Worm (Caenorhabditis elegans) whole organism, young adult: Measurements from ENCODE around the gene nlp-28.

ENCODE experiments used
- B0261.1 ChIP-seq: sonication (generic microtip); optimal IDR thresholded peaks from 2 replicates; lab custom pipeline; 2016; ENCODE audit warnings: mild to moderate bottlenecking, missing genetic modification characterization, moderate library complexity, missing compliant biosample characterization
- B0336.3 ChIP-seq: fragments of 200-800 bp; sonication (Bioruptor generic); IDR thresholded peaks from 2 replicates; pipeline ENCODE4 v1.3.6; 2022; ENCODE audit warnings: missing genetic modification characterization, missing compliant biosample characterization
- D2030.7 ChIP-seq: fragments of 200-800 bp; sonication (Bioruptor generic); IDR thresholded peaks from 2 replicates; pipeline ENCODE4 v1.3.6; 2022; ENCODE audit warnings: missing genetic modification reagents, missing genetic modification characterization, missing compliant biosample characterization
- F10E7.11 ChIP-seq: sonication (generic microtip); optimal IDR thresholded peaks from 2 replicates; lab custom pipeline; 2017; ENCODE audit warnings: mild to moderate bottlenecking, missing genetic modification characterization, moderate library complexity, missing compliant biosample characterization
- K12H6.12 ChIP-seq: fragments of 200-800 bp; sonication (Bioruptor generic); optimal IDR thresholded peaks from 2 replicates; lab custom pipeline; 2018; ENCODE audit warnings: mild to moderate bottlenecking, missing genetic modification characterization, missing compliant biosample characterization
- Y79H2A.3 ChIP-seq: fragments of 200-800 bp; sonication (Bioruptor generic); conservative IDR thresholded peaks from 2 replicates; pipeline ENCODE4 v1.3.6; 2022; ENCODE audit warnings: missing genetic modification reagents, missing genetic modification characterization, missing compliant biosample characterization
- ZK185.1 ChIP-seq: sonication (generic microtip); optimal IDR thresholded peaks from 2 replicates; lab custom pipeline; 2016; ENCODE audit warnings: mild to moderate bottlenecking, missing genetic modification characterization, missing compliant biosample characterization; ENCODE audit not compliant: poor library complexity, severe bottlenecking
- akir-1 ChIP-seq: fragments of 200-800 bp; sonication (Bioruptor generic); optimal IDR thresholded peaks from 2 replicates; lab custom pipeline; 2018; ENCODE audit warnings: mild to moderate bottlenecking, missing genetic modification characterization, moderate library complexity, missing compliant biosample characterization
- ama-1 ChIP-seq, 3 experiments: fragments of 150-350 bp in 1 of 3; sonication (generic microtip) in 2 of 3; optimal IDR thresholded peaks; 2 replicates each; lab custom pipeline; 2014 to 2018; ENCODE audit warnings: missing biosample characterization in 2 of 3, missing genetic modification characterization in 2 of 3, missing genetic modification reagents in 2 of 3
- aptf-3 ChIP-seq: fragments of 200-800 bp; sonication (Bioruptor generic); IDR thresholded peaks from 2 replicates; pipeline ENCODE4 v1.3.6; 2022; ENCODE audit warnings: missing genetic modification characterization, missing compliant biosample characterization
- athp-1 ChIP-seq: sonication (generic microtip); optimal IDR thresholded peaks from 2 replicates; lab custom pipeline; 2017; ENCODE audit warnings: mild to moderate bottlenecking, missing genetic modification characterization, missing compliant biosample characterization
- attf-5 ChIP-seq: fragments of 200-800 bp; sonication (Bioruptor generic); optimal IDR thresholded peaks from 2 replicates; lab custom pipeline; 2018; ENCODE audit warnings: mild to moderate bottlenecking, missing genetic modification characterization, missing compliant biosample characterization
- cebp-1 ChIP-seq, 2 experiments: fragments of 200-800 bp in 1 of 2; sonication (Bioruptor generic) in 1 of 2; sonication (generic microtip) in 1 of 2; IDR thresholded peaks in 1 of 2; optimal IDR thresholded peaks in 1 of 2; 2 replicates each; pipeline versions ENCODE4 v1.3.6 to Lab custom; 2017 to 2022; ENCODE audit warnings: missing compliant biosample characterization in 2 of 2, missing genetic modification characterization in 2 of 2, mild to moderate bottlenecking in 1 of 2, missing genetic modification reagents in 1 of 2, moderate library complexity in 1 of 2
- cebp-2 ChIP-seq: fragments of 200-800 bp; sonication (Bioruptor generic); IDR thresholded peaks from 2 replicates; pipeline ENCODE4 v1.3.6; 2022; ENCODE audit warnings: missing genetic modification characterization, missing compliant biosample characterization
- ceh-100 ChIP-seq: fragments of 200-800 bp; sonication (Bioruptor generic); IDR thresholded peaks from 2 replicates; pipeline ENCODE4 v1.3.6; 2022; ENCODE audit warnings: missing genetic modification reagents, missing genetic modification characterization, missing compliant biosample characterization
- ceh-79 ChIP-seq: sonication (generic microtip); optimal IDR thresholded peaks from 2 replicates; lab custom pipeline; 2017; ENCODE audit warnings: mild to moderate bottlenecking, missing genetic modification characterization, missing compliant biosample characterization
- die-1 ChIP-seq: sonication (generic microtip); optimal IDR thresholded peaks from 2 replicates; lab custom pipeline; 2016; ENCODE audit warnings: missing genotype, mild to moderate bottlenecking, missing genetic modification characterization, missing compliant biosample characterization
- dox-1 ChIP-seq: fragments of 200-800 bp; sonication (Bioruptor generic); IDR thresholded peaks from 2 replicates; pipeline ENCODE4 v1.3.6; 2022; ENCODE audit warnings: missing genetic modification reagents, missing genetic modification characterization, missing compliant biosample characterization
- egrh-3 ChIP-seq: fragments of 200-800 bp; sonication (Bioruptor generic); IDR thresholded peaks from 2 replicates; pipeline ENCODE4 v1.3.6; 2022; ENCODE audit warnings: missing genetic modification reagents, missing genetic modification characterization, missing compliant biosample characterization
- ets-4 ChIP-seq: fragments of 200-800 bp; sonication (Bioruptor generic); optimal IDR thresholded peaks from 2 replicates; lab custom pipeline; 2018; ENCODE audit warnings: mild to moderate bottlenecking, missing genetic modification characterization, missing compliant biosample characterization
- gei-17 ChIP-seq: fragments of 200-800 bp; sonication (Bioruptor generic); optimal IDR thresholded peaks from 2 replicates; lab custom pipeline; 2018; ENCODE audit warnings: mild to moderate bottlenecking, missing genetic modification characterization, missing compliant biosample characterization
- him-1 ChIP-seq: sonication (generic microtip); optimal IDR thresholded peaks from 2 replicates; lab custom pipeline; 2016; ENCODE audit warnings: missing genotype, missing genetic modification reagents, missing genetic modification characterization, missing compliant biosample characterization
- hlh-26 ChIP-seq: fragments of 200-800 bp; sonication (Bioruptor generic); conservative IDR thresholded peaks from 2 replicates; pipeline ENCODE4 v1.3.6; 2022; ENCODE audit warnings: missing genetic modification reagents, missing genetic modification characterization, missing compliant biosample characterization
- let-526 ChIP-seq: fragments of 200-800 bp; sonication (Bioruptor generic); IDR thresholded peaks from 2 replicates; pipeline ENCODE4 v1.3.6; 2022; ENCODE audit warnings: missing genetic modification reagents, missing genetic modification characterization, missing compliant biosample characterization
- lin-54 ChIP-seq: fragments of 200-800 bp; sonication (Bioruptor generic); optimal IDR thresholded peaks from 2 replicates; lab custom pipeline; 2018; ENCODE audit warnings: mild to moderate bottlenecking, missing genetic modification characterization, missing compliant biosample characterization
- lsy-27 ChIP-seq: sonication (generic microtip); optimal IDR thresholded peaks from 2 replicates; lab custom pipeline; 2017; ENCODE audit warnings: missing genetic modification characterization, mild to moderate bottlenecking, missing compliant biosample characterization, antibody characterized with exemption, missing genotype, borderline replicate concordance; ENCODE audit not compliant: insufficient read depth
- nhr-120 ChIP-seq: fragments of 200-800 bp; sonication (Bioruptor generic); IDR thresholded peaks from 2 replicates; pipeline ENCODE4 v1.3.6; 2022; ENCODE audit warnings: missing genetic modification characterization, missing compliant biosample characterization
- nhr-27 ChIP-seq: fragments of 200-800 bp; sonication (Bioruptor generic); optimal IDR thresholded peaks from 2 replicates; lab custom pipeline; 2018; ENCODE audit warnings: mild to moderate bottlenecking, missing genetic modification characterization, moderate library complexity, missing compliant biosample characterization
- nhr-80 ChIP-seq: sonication (generic microtip); optimal IDR thresholded peaks from 2 replicates; lab custom pipeline; 2016; ENCODE audit warnings: missing genetic modification characterization, missing compliant biosample characterization
- rpc-1 ChIP-seq, 2 experiments: fragments of 150-350 bp in 1 of 2; sonication (generic microtip) in 1 of 2; optimal IDR thresholded peaks; 2 replicates each; lab custom pipeline; 2014 to 2018; ENCODE audit warnings: missing biosample characterization in 1 of 2, missing genetic modification characterization in 1 of 2, missing genetic modification reagents in 1 of 2, missing genotype in 1 of 2
- sea-2 ChIP-seq: fragments of 200-800 bp; sonication (Bioruptor generic); IDR thresholded peaks from 2 replicates; pipeline ENCODE4 v1.3.6; 2022; ENCODE audit warnings: missing genetic modification characterization, missing compliant biosample characterization
- snpc-1.1 ChIP-seq: sonication (generic microtip); optimal IDR thresholded peaks from 2 replicates; lab custom pipeline; 2017; ENCODE audit warnings: missing genetic modification characterization, mild to moderate bottlenecking, missing compliant biosample characterization, antibody characterized with exemption, moderate library complexity, missing genotype, missing genetic modification reagents; ENCODE audit not compliant: insufficient read depth
- somi-1 ChIP-seq: fragments of 200-800 bp; sonication (Bioruptor generic); optimal IDR thresholded peaks from 2 replicates; lab custom pipeline; 2018; ENCODE audit warnings: mild to moderate bottlenecking, missing genetic modification characterization, missing compliant biosample characterization
- tbx-9 ChIP-seq: sonication (generic microtip); optimal IDR thresholded peaks from 2 replicates; lab custom pipeline; 2016; ENCODE audit warnings: borderline replicate concordance, missing genetic modification characterization, inconsistent platforms, missing compliant biosample characterization
- tlf-1 ChIP-seq: fragments of 200-800 bp; sonication (Bioruptor generic); optimal IDR thresholded peaks from 2 replicates; lab custom pipeline; 2018; ENCODE audit warnings: mild to moderate bottlenecking, missing genetic modification characterization, missing compliant biosample characterization
- zim-3 ChIP-seq: sonication (generic microtip); optimal IDR thresholded peaks from 2 replicates; lab custom pipeline; 2017; ENCODE audit warnings: mild to moderate bottlenecking, missing genetic modification characterization, moderate library complexity, missing compliant biosample characterization
- ztf-26 ChIP-seq: sonication (generic microtip); optimal IDR thresholded peaks from 2 replicates; lab custom pipeline; 2017; ENCODE audit warnings: missing genetic modification characterization, missing compliant biosample characterization
- ztf-3 ChIP-seq: fragments of 200-800 bp; sonication (Bioruptor generic); optimal IDR thresholded peaks from 2 replicates; lab custom pipeline; 2018; ENCODE audit warnings: mild to moderate bottlenecking, missing genetic modification characterization, missing compliant biosample characterization

Gene nlp-28

ce11 chrV:3974361-3974760 is 13.3 kb upstream of the nlp-28 start, which contains the start of gene str-82 (continued):
- TF ChIP-seq ztf-3 (GFP tag; lab: Kevin White, UChicago), result no peak

- TF ChIP-seq F10E7.11 (tag; lab: Kevin White, UChicago), result no peak
- TF ChIP-seq sea-2, result no peak
- no peak for TF ChIP-seq him-1 (tag; lab: Kevin White, UChicago)
- TF ChIP-seq hlh-26 (GFP tag; lab: Robert Waterston, UW), result no peak
- TF ChIP-seq somi-1 (GFP tag; lab: Kevin White, UChicago), result no peak
- no peak for TF ChIP-seq snpc-1.1 (tag; lab: Kevin White, UChicago)
- TF ChIP-seq B0261.1 (tag; lab: Kevin White, UChicago), result no peak
- no peak for TF ChIP-seq nhr-120 (GFP tag; lab: Robert Waterston, UW)
- TF ChIP-seq, all 124 proteins: peak for 0
These were observed 10.7 kb upstream of the nlp-28 start, which contains the start of gene str-83 for ce11 chrV:3976964-3977363. Gene str-83, plus strand, starts transcription at chrV:3977264.

- TF ChIP-seq cebp-1 (GFP tag; IDR thresholded peaks at IDR 0.05; lab: Robert Waterston, UW) (no peak), cebp-1 (tag; optimal IDR thresholded peaks at IDR 0.05; lab: Kevin White, UChicago) (no peak), lin-54 (GFP tag; lab: Kevin White, UChicago) (no peak), rpc-1 (optimal IDR thresholded peaks at IDR 0.05; lab: Kevin White, UChicago) (no peak), rpc-1 (tag; optimal IDR thresholded peaks at IDR 0.05; lab: Kevin White, UChicago) (no peak), ZK185.1 (tag; lab: Kevin White, UChicago) (no peak), ceh-100 (GFP tag; lab: Robert Waterston, UW) (no peak), ztf-26 (tag; lab: Kevin White, UChicago) (no peak), tlf-1 (GFP tag; lab: Kevin White, UChicago) (no peak), dox-1 (GFP tag; lab: Robert Waterston, UW) (no peak), ceh-79 (tag; lab: Kevin White, UChicago) (no peak), aptf-3 (no peak), attf-5 (GFP tag; lab: Kevin White, UChicago) (no peak), cebp-2 (GFP tag; lab: Robert Waterston, UW) (no peak), nhr-80 (no peak), D2030.7 (GFP tag; lab: Robert Waterston, UW) (no peak), egrh-3 (GFP tag; lab: Robert Waterston, UW) (no peak)
- TF ChIP-seq, all 124 proteins: peak for 0
These were observed 8.6 kb upstream of the nlp-28 start, which contains the start of gene nlp-34 for ce11 chrV:3979053-3979452. Gene nlp-34, minus strand, starts transcription at chrV:3979134.

ce11 chrV:3979819-3980218 is 7.9 kb upstream of the nlp-28 start, which contains the start of gene nlp-31:
Gene nlp-31, plus strand, starts transcription at chrV:3980055.
- TF ChIP-seq lsy-27 (no peak), athp-1 (tag; lab: Kevin White, UChicago) (no peak), nhr-27 (tag; lab: Kevin White, UChicago) (no peak), Y79H2A.3 (GFP tag; lab: Robert Waterston, UW) (no peak), snpc-1.1 (tag; lab: Kevin White, UChicago) (no peak), K12H6.12 (tag; lab: Kevin White, UChicago) (no peak), B0261.1 (tag; lab: Kevin White, UChicago) (no peak), gei-17 (GFP tag; lab: Kevin White, UChicago) (no peak), F10E7.11 (tag; lab: Kevin White, UChicago) (no peak), cebp-2 (GFP tag; lab: Robert Waterston, UW) (no peak), tbx-9 (tag; lab: Kevin White, UChicago) (no peak), let-526 (GFP tag; lab: Robert Waterston, UW) (no peak), zim-3 (no peak), rpc-1 (optimal IDR thresholded peaks at IDR 0.05; lab: Kevin White, UChicago) (no peak), rpc-1 (tag; optimal IDR thresholded peaks at IDR 0.05; lab: Kevin White, UChicago) (no peak), B0336.3 (GFP tag; lab: Robert Waterston, UW) (no peak), attf-5 (GFP tag; lab: Kevin White, UChicago) (no peak), akir-1 (GFP tag; lab: Kevin White, UChicago) (no peak), ama-1 (optimal IDR thresholded peaks at IDR 0.05; lab: Kevin White, UChicago) (no peak), ama-1 (GFP tag; optimal IDR thresholded peaks at IDR 0.05; lab: Kevin White, UChicago) (no peak), ets-4 (GFP tag; lab: Kevin White, UChicago) (no peak), die-1 (tag; lab: Kevin White, UChicago) (no peak)
